Worm (Caenorhabditis elegans): Measurements from ENCODE around the gene T25C12.3.

DNA sequence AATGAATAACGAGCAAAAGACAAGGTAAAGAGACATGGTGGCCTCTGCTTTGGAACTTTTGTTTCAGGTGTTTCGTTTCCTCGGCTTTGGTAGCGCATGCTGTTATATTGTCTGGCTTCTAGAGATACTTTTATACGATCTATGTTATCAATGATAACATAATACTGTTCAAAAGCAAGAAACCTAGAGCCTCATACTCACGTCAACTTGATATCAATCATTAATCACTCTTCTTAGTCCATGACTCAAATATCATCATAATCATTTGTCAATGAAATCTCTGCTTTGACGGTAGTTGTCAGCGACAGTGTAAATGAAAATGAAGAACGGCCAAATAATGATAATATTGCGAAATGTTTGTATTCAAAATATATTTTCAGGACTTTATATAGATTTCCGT lies 49.5 kb downstream of the T25C12.3 start:
- TF ChIP-seq pha-4 (tag; optimal IDR thresholded peaks at IDR 0.05) (no peak), ztf-11 (tag; optimal IDR thresholded peaks at IDR 0.05) (no peak), blmp-1 (tag; optimal IDR thresholded peaks at IDR 0.05) (no peak), ceh-83 (GFP tag; optimal IDR thresholded peaks at IDR 0.05) (no peak), mep-1 (tag; optimal IDR thresholded peaks at IDR 0.05) (no peak)

Measured in whole organism, mixed stage, embryonic.